Fruit fly (Drosophila melanogaster): ENCODE data around the gene ND-42.
A peak's percentile ranks its signal among the peaks of the same experiment; 100 is the strongest.

ND-42 gene

DNA sequence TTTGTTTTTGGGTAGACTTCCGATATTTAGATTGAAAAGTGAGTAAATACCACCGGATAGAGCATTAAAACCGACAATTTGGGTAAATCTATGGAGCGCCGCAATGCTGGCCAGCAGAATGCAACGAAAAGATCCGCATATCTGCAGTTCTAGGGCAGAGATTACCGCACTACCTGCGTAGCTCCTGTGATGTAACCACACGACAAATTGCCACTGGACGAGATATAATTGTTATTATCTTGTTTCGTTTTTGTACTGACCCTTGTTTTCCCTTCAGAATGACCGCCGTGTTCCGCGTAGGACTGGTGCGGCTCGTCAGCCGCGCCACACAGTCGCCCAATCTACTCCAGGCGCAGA lies 212 bp downstream of the ND-42 start (continued):
- TF ChIP-seq Jarid2 (GFP tag; optimal IDR thresholded peaks at IDR 0.05): no peak
- no peak for TF ChIP-seq Doc3 (GFP tag; IDR thresholded peaks at IDR 0.05; ENCODE audit: partially characterized antibody)
- no peak for TF ChIP-seq HLHmδ (GFP tag; optimal IDR thresholded peaks at IDR 0.05)
- no peak for TF ChIP-seq CG2712 (tag; optimal IDR thresholded peaks at IDR 0.05)
- no peak for TF ChIP-seq CG18764 (GFP tag; optimal IDR thresholded peaks at IDR 0.05)
- TF ChIP-seq aop (GFP tag; IDR thresholded peaks at IDR 0.05): no peak
- TF ChIP-seq YL-1 (GFP tag; optimal IDR thresholded peaks at IDR 0.05): peak; percentile 26
- TF ChIP-seq CG7928 (GFP tag; optimal IDR thresholded peaks at IDR 0.05): no peak
- no peak for TF ChIP-seq knrl (GFP tag; IDR thresholded peaks at IDR 0.05; ENCODE audit: partially characterized antibody)
- TF ChIP-seq Dek (tag; optimal IDR thresholded peaks at IDR 0.05): no peak
- peak in 1 of 2 experiments; percentile 97 for TF ChIP-seq Pdp1 (GFP tag; optimal IDR thresholded peaks at IDR 0.05)
- peak; percentile 73 for TF ChIP-seq MESR4 (GFP tag; optimal IDR thresholded peaks at IDR 0.05)
- no peak for TF ChIP-seq ato (GFP tag; IDR thresholded peaks at IDR 0.05; ENCODE audit: partially characterized antibody)
- TF ChIP-seq zfh1 (GFP tag; IDR thresholded peaks at IDR 0.05): no peak
- TF ChIP-seq CG6654 (GFP tag; optimal IDR thresholded peaks at IDR 0.05): no peak
- TF ChIP-seq Camta (GFP tag; optimal IDR thresholded peaks at IDR 0.05): no peak
- no peak for TF ChIP-seq disco-r (GFP tag; optimal IDR thresholded peaks at IDR 0.05)
- TF ChIP-seq CG3726 (GFP tag; IDR thresholded peaks at IDR 0.05): no peak
- no peak for TF ChIP-seq cato (GFP tag; optimal IDR thresholded peaks at IDR 0.05; ENCODE audit: borderline replicate concordance)
- 0 out of 3 replicates have a peak, but pooled peaks have one; percentile 37 for TF ChIP-seq mld (GFP tag; IDR thresholded peaks at IDR 0.05; ENCODE audit: partially characterized antibody)
- TF ChIP-seq CG34224 (GFP tag; IDR thresholded peaks at IDR 0.05; ENCODE audit: partially characterized antibody): 0 out of 3 replicates have a peak, but pooled peaks have one; percentile 7

DNA sequence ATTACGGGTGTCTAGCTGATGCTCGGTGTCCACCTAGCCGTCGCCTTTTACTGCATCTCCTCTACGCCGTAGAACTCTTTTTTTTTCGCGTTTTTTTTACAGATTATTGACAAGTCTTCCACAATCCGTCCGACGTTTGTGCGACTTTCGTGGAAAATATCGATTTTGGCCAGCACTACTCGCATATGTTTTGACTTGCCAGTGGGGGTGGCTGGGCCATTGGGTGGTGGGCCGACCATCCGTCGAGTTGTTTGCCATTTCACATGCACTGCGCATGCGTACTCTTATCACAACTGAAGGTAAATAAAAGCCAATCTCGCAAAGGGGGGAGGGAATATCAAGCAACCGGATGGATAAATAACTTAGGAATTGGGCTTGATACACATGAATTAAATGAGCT lies 4.2 kb downstream of the ND-42 start, which contains the start of gene CG13409:
TSS of gene CG13409 (minus strand) at position 163 of the 400 bp plus-strand sequence.
- no peak for TF ChIP-seq tio (GFP tag; optimal IDR thresholded peaks at IDR 0.05)
- TF ChIP-seq GATAe (GFP tag; conservative IDR thresholded peaks at IDR 0.05): no peak
- no peak for TF ChIP-seq al (GFP tag; IDR thresholded peaks at IDR 0.05)
- TF ChIP-seq amos (GFP tag; IDR thresholded peaks at IDR 0.05; ENCODE audit: partially characterized antibody): no peak
- TF ChIP-seq Dip3 (GFP tag; optimal IDR thresholded peaks at IDR 0.05): no peak
- no peak for TF ChIP-seq CG12236 (GFP tag; optimal IDR thresholded peaks at IDR 0.05)
- no peak for TF ChIP-seq pnt (GFP tag; optimal IDR thresholded peaks at IDR 0.05)
- TF ChIP-seq HLHmδ (GFP tag; optimal IDR thresholded peaks at IDR 0.05): no peak
- TF ChIP-seq gro (GFP tag; optimal IDR thresholded peaks at IDR 0.05): no peak
- TF ChIP-seq MESR4 (GFP tag; optimal IDR thresholded peaks at IDR 0.05): peak; percentile 10
- peak; percentile 78 for TF ChIP-seq ewg (GFP tag; optimal IDR thresholded peaks at IDR 0.05)
- no peak for TF ChIP-seq ase (GFP tag; IDR thresholded peaks at IDR 0.05)
- TF ChIP-seq Doc3 (GFP tag; IDR thresholded peaks at IDR 0.05; ENCODE audit: partially characterized antibody): no peak
- no peak for TF ChIP-seq Oli (tag; optimal IDR thresholded peaks at IDR 0.05)
- no peak for TF ChIP-seq Dip2 (GFP tag; IDR thresholded peaks at IDR 0.05)
- peak; percentile 97 for TF ChIP-seq onecut (GFP tag; IDR thresholded peaks at IDR 0.05)
- no peak for TF ChIP-seq slp2 (GFP tag; optimal IDR thresholded peaks at IDR 0.05)
- no peak for TF ChIP-seq Abd-B (GFP tag; optimal IDR thresholded peaks at IDR 0.05)
- TF ChIP-seq MBD-R2 (GFP tag; IDR thresholded peaks at IDR 0.05): peak; percentile 21; the same call in 1 of the 2 replicates
- no peak for TF ChIP-seq pho (GFP tag; optimal IDR thresholded peaks at IDR 0.05)
- no peak for TF ChIP-seq sens (GFP tag)
- TF ChIP-seq br (optimal IDR thresholded peaks at IDR 0.05): no peak

Data from whole organism, embryonic.